Fruit fly (Drosophila melanogaster): ENCODE data around the gene CG14671.

dm6 chr3R:5612372-5613113 is 47.9 kb upstream of the CG14671 start, which contains the start of gene Rga:
- TF ChIP-seq CG8478 (optimal IDR thresholded peaks at IDR 0.05) (no peak), CTCF (optimal IDR thresholded peaks at IDR 0.05) (no peak)
